Worm (Caenorhabditis elegans): Measurements from ENCODE around the gene C45G9.5.

The C45G9.5 gene

DNA sequence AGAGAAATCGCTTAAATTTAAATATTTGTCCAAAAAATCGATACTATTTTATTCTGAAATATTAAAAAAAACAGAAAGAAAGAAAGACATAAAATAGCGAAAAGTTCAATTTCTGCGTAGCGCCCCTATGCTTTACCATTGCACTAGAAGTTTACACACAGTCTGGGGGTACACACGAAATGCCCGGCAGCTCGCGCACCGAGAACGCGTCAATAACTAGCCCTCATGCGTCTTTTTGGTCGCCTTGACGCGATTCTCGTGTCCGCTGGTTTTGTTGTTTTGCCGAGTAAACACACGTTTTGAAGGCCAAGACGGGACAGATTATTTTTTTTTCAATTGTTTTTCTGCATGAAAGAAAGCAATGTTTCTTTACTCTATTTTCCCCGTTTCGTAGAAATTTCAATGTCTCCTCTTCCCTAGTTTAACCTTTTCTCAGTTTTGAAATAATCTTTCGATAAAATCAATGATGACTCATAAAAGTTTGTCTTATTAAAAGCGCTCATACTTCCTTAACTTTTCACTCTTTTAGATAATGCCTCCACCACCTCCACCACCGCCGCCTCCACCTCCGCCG lies 29.7 kb upstream of the C45G9.5 start, which contains the start of gene wip-1:
Gene wip-1 (plus strand): TSS at position 524 of the 574 bp plus-strand sequence.
- TF ChIP-seq T22C8.4 (GFP tag; IDR thresholded peaks at IDR 0.05), result 0 out of 2 replicates have a peak, but pooled peaks have one; percentile 8
- TF ChIP-seq med-1 (GFP tag; optimal IDR thresholded peaks at IDR 0.05; ENCODE audit: insufficient read depth), result peak; percentile 15
- no peak for TF ChIP-seq ref-1 (GFP tag; conservative IDR thresholded peaks at IDR 0.05)
- peak; percentile 100 for TF ChIP-seq ztf-23 (GFP tag; IDR thresholded peaks at IDR 0.05)
- peak; percentile 60; the same call in 1 of the 2 replicates for TF ChIP-seq klf-2 (GFP tag; conservative IDR thresholded peaks at IDR 0.05)
- TF ChIP-seq cog-1 (tag; optimal IDR thresholded peaks at IDR 0.05), result peak; percentile 91
- TF ChIP-seq tab-1 (GFP tag; IDR thresholded peaks at IDR 0.05), result peak; percentile 40; the same call in 1 of the 2 replicates
- peak; percentile 78 for TF ChIP-seq ztf-29 (GFP tag; IDR thresholded peaks at IDR 0.05)
- peak; percentile 85 for TF ChIP-seq flt-1 (GFP tag; IDR thresholded peaks at IDR 0.05)

ce11 chrIII:5020924-5021323 lies 27.0 kb upstream of the C45G9.5 start, which contains the start of gene mdt-11:
mdt-11 (plus strand) TSS chrIII:5021224.
- TF ChIP-seq ref-1 (GFP tag; conservative IDR thresholded peaks at IDR 0.05) (no peak), cog-1 (tag; optimal IDR thresholded peaks at IDR 0.05) (no peak), flt-1 (GFP tag; IDR thresholded peaks at IDR 0.05) (no peak), klf-2 (GFP tag; conservative IDR thresholded peaks at IDR 0.05) (no peak), med-1 (GFP tag; optimal IDR thresholded peaks at IDR 0.05; ENCODE audit: insufficient read depth) (no peak), T22C8.4 (GFP tag; IDR thresholded peaks at IDR 0.05) (no peak), ztf-29 (GFP tag; IDR thresholded peaks at IDR 0.05) (no peak), tab-1 (GFP tag; IDR thresholded peaks at IDR 0.05) (no peak), ztf-23 (GFP tag; IDR thresholded peaks at IDR 0.05) (no peak)

- no peak for TF ChIP-seq ztf-29 (GFP tag; IDR thresholded peaks at IDR 0.05)
- TF ChIP-seq med-1 (GFP tag; optimal IDR thresholded peaks at IDR 0.05; ENCODE audit: insufficient read depth), result no peak
- no peak for TF ChIP-seq ztf-23 (GFP tag; IDR thresholded peaks at IDR 0.05)
- no peak for TF ChIP-seq ref-1 (GFP tag; conservative IDR thresholded peaks at IDR 0.05)
- TF ChIP-seq cog-1 (tag; optimal IDR thresholded peaks at IDR 0.05), result no peak
- TF ChIP-seq klf-2 (GFP tag; conservative IDR thresholded peaks at IDR 0.05), result no peak
- no peak for TF ChIP-seq tab-1 (GFP tag; IDR thresholded peaks at IDR 0.05)
- TF ChIP-seq T22C8.4 (GFP tag; IDR thresholded peaks at IDR 0.05), result no peak
- TF ChIP-seq flt-1 (GFP tag; IDR thresholded peaks at IDR 0.05), result no peak
Observed at ce11 chrIII:5021689-5022088, 26.2 kb upstream of the C45G9.5 start, which contains the start of gene R144.3. R144.3 (plus strand) TSS chrIII:5021989.

ce11 chrIII:5022964-5023363 lies 25.0 kb upstream of the C45G9.5 start, which contains the start of gene R144.13:
R144.13 (plus strand) TSS chrIII:5023264.
- TF ChIP-seq ztf-29 (GFP tag; IDR thresholded peaks at IDR 0.05) (no peak), klf-2 (GFP tag; conservative IDR thresholded peaks at IDR 0.05) (no peak), ztf-23 (GFP tag; IDR thresholded peaks at IDR 0.05) (no peak), cog-1 (tag; optimal IDR thresholded peaks at IDR 0.05) (no peak), med-1 (GFP tag; optimal IDR thresholded peaks at IDR 0.05; ENCODE audit: insufficient read depth) (no peak), ref-1 (GFP tag; conservative IDR thresholded peaks at IDR 0.05) (no peak), T22C8.4 (GFP tag; IDR thresholded peaks at IDR 0.05) (no peak)

- no peak for TF ChIP-seq med-1 (GFP tag; optimal IDR thresholded peaks at IDR 0.05; ENCODE audit: insufficient read depth)
Observed at ce11 chrIII:5023642-5024041, 24.3 kb upstream of the C45G9.5 start.

- TF ChIP-seq ztf-29 (GFP tag; IDR thresholded peaks at IDR 0.05) (no peak), cog-1 (tag; optimal IDR thresholded peaks at IDR 0.05) (peak; percentile 22), T22C8.4 (GFP tag; IDR thresholded peaks at IDR 0.05) (peak; percentile 91), ztf-23 (GFP tag; IDR thresholded peaks at IDR 0.05) (peak; percentile 80), med-1 (GFP tag; optimal IDR thresholded peaks at IDR 0.05; ENCODE audit: insufficient read depth) (peak; percentile 11), ref-1 (GFP tag; conservative IDR thresholded peaks at IDR 0.05) (no peak), tab-1 (GFP tag; IDR thresholded peaks at IDR 0.05) (no peak), flt-1 (GFP tag; IDR thresholded peaks at IDR 0.05) (no peak), klf-2 (GFP tag; conservative IDR thresholded peaks at IDR 0.05) (no peak)
Observed at ce11 chrIII:5024393-5024964, 23.4 kb upstream of the C45G9.5 start, which contains the start of gene pcf-11. pcf-11 (plus strand) TSS chrIII:5024914.

- no peak for TF ChIP-seq ztf-29 (GFP tag; IDR thresholded peaks at IDR 0.05)
- no peak for TF ChIP-seq tab-1 (GFP tag; IDR thresholded peaks at IDR 0.05)
- no peak for TF ChIP-seq cog-1 (tag; optimal IDR thresholded peaks at IDR 0.05)
- TF ChIP-seq ref-1 (GFP tag; conservative IDR thresholded peaks at IDR 0.05), result no peak
- TF ChIP-seq klf-2 (GFP tag; conservative IDR thresholded peaks at IDR 0.05), result no peak
- TF ChIP-seq T22C8.4 (GFP tag; IDR thresholded peaks at IDR 0.05), result no peak
- TF ChIP-seq med-1 (GFP tag; optimal IDR thresholded peaks at IDR 0.05; ENCODE audit: insufficient read depth), result no peak
- TF ChIP-seq ztf-23 (GFP tag; IDR thresholded peaks at IDR 0.05), result no peak; the same call in 1 of the 2 replicates
- no peak for TF ChIP-seq flt-1 (GFP tag; IDR thresholded peaks at IDR 0.05)
Observed at ce11 chrIII:5025136-5025629, 22.7 kb upstream of the C45G9.5 start.

DNA sequence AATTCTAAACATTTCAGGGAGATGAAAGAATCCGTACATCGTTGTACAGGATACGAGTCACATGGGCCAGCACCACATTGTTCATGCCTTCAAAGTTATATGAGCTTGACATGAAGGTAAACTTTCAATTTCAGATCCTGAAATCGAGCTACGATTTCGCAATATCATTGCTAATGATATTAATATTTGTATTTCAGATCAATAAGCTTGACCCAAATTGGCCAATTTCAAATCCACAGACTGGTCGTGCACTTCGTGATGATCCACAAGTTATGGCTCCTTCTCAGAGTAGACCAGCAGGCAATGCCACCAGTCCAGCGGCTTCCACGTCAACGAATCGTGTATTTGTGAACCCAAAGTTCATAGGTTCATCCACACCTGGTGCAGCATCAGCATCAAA lies 21.6 kb upstream of the C45G9.5 start:
- no peak for TF ChIP-seq ztf-23 (GFP tag; IDR thresholded peaks at IDR 0.05)
- TF ChIP-seq T22C8.4 (GFP tag; IDR thresholded peaks at IDR 0.05), result no peak
- TF ChIP-seq ref-1 (GFP tag; conservative IDR thresholded peaks at IDR 0.05), result no peak
- TF ChIP-seq cog-1 (tag; optimal IDR thresholded peaks at IDR 0.05), result no peak
- no peak for TF ChIP-seq ztf-29 (GFP tag; IDR thresholded peaks at IDR 0.05)
- no peak for TF ChIP-seq med-1 (GFP tag; optimal IDR thresholded peaks at IDR 0.05; ENCODE audit: insufficient read depth)

- TF ChIP-seq flt-1 (GFP tag; IDR thresholded peaks at IDR 0.05), result no peak
- no peak for TF ChIP-seq ref-1 (GFP tag; conservative IDR thresholded peaks at IDR 0.05)
- no peak for TF ChIP-seq ztf-23 (GFP tag; IDR thresholded peaks at IDR 0.05)
- no peak for TF ChIP-seq T22C8.4 (GFP tag; IDR thresholded peaks at IDR 0.05)
- no peak for TF ChIP-seq klf-2 (GFP tag; conservative IDR thresholded peaks at IDR 0.05)
- TF ChIP-seq ztf-29 (GFP tag; IDR thresholded peaks at IDR 0.05), result no peak
- no peak for TF ChIP-seq cog-1 (tag; optimal IDR thresholded peaks at IDR 0.05)
Observed at ce11 chrIII:5027219-5027618, 20.7 kb upstream of the C45G9.5 start.
